Fruit fly (Drosophila melanogaster): Measurements from ENCODE around the gene CG13877.
A peak's percentile ranks its signal among the peaks of the same experiment; 100 is the strongest.

Gene CG13877

dm6 chr3L:205723-206284 lies 12.1 kb upstream of the CG13877 start, which contains the start of the genes Gk1 and CG13876 (continued):
- TF ChIP-seq stc (GFP tag; IDR thresholded peaks at IDR 0.05) (peak; percentile 96), CG11723 (GFP tag; optimal IDR thresholded peaks at IDR 0.05) (no peak), Atf-2 (GFP tag; optimal IDR thresholded peaks at IDR 0.05) (peak; percentile 27), CG17802 (tag; optimal IDR thresholded peaks at IDR 0.05) (peak; percentile 53), CG34376 (GFP tag; optimal IDR thresholded peaks at IDR 0.05) (peak; percentile 98), dm (GFP tag; optimal IDR thresholded peaks at IDR 0.05) (no peak), en (GFP tag; optimal IDR thresholded peaks at IDR 0.05) (no peak), CG9876 (GFP tag; optimal IDR thresholded peaks at IDR 0.05) (no peak), nerfin-2 (GFP tag; IDR thresholded peaks at IDR 0.05; ENCODE audit: partially characterized antibody) (no peak), Eip74EF (GFP tag; optimal IDR thresholded peaks at IDR 0.05) (peak in 1 of 2 experiments; percentile 93), Mrtf (GFP tag; IDR thresholded peaks at IDR 0.05) (peak; percentile 85; the same call in 2 of the 3 replicates), eyg (GFP tag; optimal IDR thresholded peaks at IDR 0.05) (no peak), Poxn (GFP tag; IDR thresholded peaks at IDR 0.05) (peak; percentile 64; the same call in 1 of the 2 replicates), Med (GFP tag) (peak; percentile 92), CG2129 (GFP tag; IDR thresholded peaks at IDR 0.05; ENCODE audit: partially characterized antibody) (no peak), NK7.1 (GFP tag; optimal IDR thresholded peaks at IDR 0.05) (no peak), CG1647 (GFP tag; optimal IDR thresholded peaks at IDR 0.05) (peak; percentile 22), Usf (GFP tag; optimal IDR thresholded peaks at IDR 0.05) (peak; percentile 78), CG10462 (GFP tag; optimal IDR thresholded peaks at IDR 0.05) (peak; percentile 67), gcm (GFP tag; optimal IDR thresholded peaks at IDR 0.05) (peak; percentile 96), CG8388 (GFP tag; optimal IDR thresholded peaks at IDR 0.05) (peak; percentile 94), CG9727 (GFP tag; optimal IDR thresholded peaks at IDR 0.05) (peak; percentile 97), CG3163 (GFP tag; optimal IDR thresholded peaks at IDR 0.05) (no peak), HmgD (GFP tag; optimal IDR thresholded peaks at IDR 0.05) (no peak), CG13424 (tag; optimal IDR thresholded peaks at IDR 0.05) (peak; percentile 98), Lhr (GFP tag; optimal IDR thresholded peaks at IDR 0.05) (no peak), CG2202 (tag; optimal IDR thresholded peaks at IDR 0.05) (peak; percentile 91), CG13123 (GFP tag; optimal IDR thresholded peaks at IDR 0.05) (peak; percentile 86), Max (GFP tag; optimal IDR thresholded peaks at IDR 0.05) (peak; percentile 90), cg (GFP tag; optimal IDR thresholded peaks at IDR 0.05) (no peak), sim (GFP tag; IDR thresholded peaks at IDR 0.05) (peak; percentile 91), CG13287 (GFP tag; IDR thresholded peaks at IDR 0.05; ENCODE audit: partially characterized antibody) (peak; percentile 34; the same call in 1 of the 2 replicates), CG10321 (GFP tag; IDR thresholded peaks at IDR 0.05) (peak; percentile 65), Hey (tag; optimal IDR thresholded peaks at IDR 0.05) (no peak), CG10543 (GFP tag; optimal IDR thresholded peaks at IDR 0.05) (peak; percentile 96), sisA (GFP tag; IDR thresholded peaks at IDR 0.05) (peak; percentile 81), phol (tag; optimal IDR thresholded peaks at IDR 0.05) (peak; percentile 96), Pdp1 (GFP tag; optimal IDR thresholded peaks at IDR 0.05) (peak; percentile 48 to 81), hbn (GFP tag; IDR thresholded peaks at IDR 0.05; ENCODE audit: partially characterized antibody) (no peak), CG31441 (GFP tag; IDR thresholded peaks at IDR 0.05) (no peak; the same call in 1 of the 2 replicates), H2.0 (GFP tag; IDR thresholded peaks at IDR 0.05) (peak; percentile 93), CG13296 (GFP tag; optimal IDR thresholded peaks at IDR 0.05) (peak; percentile 97), seq (GFP tag; IDR thresholded peaks at IDR 0.05) (peak; percentile 92), slou (GFP tag; optimal IDR thresholded peaks at IDR 0.05) (peak; percentile 72), run (tag; optimal IDR thresholded peaks at IDR 0.05) (peak; percentile 92), CG2712 (tag; optimal IDR thresholded peaks at IDR 0.05) (peak; percentile 98), CG5180 (GFP tag; optimal IDR thresholded peaks at IDR 0.05) (peak; percentile 86), Hmx (GFP tag; optimal IDR thresholded peaks at IDR 0.05) (no peak), NC2α (GFP tag; optimal IDR thresholded peaks at IDR 0.05) (no peak), Deaf1 (tag; optimal IDR thresholded peaks at IDR 0.05) (peak; percentile 85)
